Worm (Caenorhabditis elegans): ENCODE measurements around the gene polg-1.
"Not testable (repeated sequence)": the region's sequence is repeated elsewhere in the genome, so short reads cannot be mapped to it uniquely, and the experiment has no call there.

DNA sequence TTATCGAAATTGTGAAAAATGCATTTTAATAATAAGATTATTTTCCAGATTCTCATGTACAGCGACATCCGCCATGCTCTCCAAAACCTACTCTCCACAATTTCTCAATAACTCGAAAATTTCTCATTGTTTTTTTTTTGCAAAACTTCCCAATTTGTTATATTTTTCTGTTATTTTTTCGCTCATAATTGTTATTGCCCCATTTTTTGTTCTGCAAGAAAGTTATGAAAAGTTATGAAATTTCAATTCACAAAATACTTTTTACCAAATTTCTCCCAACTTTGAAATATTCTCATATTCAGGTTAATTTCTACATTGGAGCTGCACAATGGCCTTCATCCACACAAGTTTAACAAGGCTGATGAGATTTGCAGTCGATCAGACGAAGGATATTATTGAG is 48.1 kb downstream of the polg-1 start, which contains the start of gene Y57A10A.4:
- TF ChIP-seq elt-2 (tag; optimal IDR thresholded peaks at IDR 0.05); nfya-1 (tag; optimal IDR thresholded peaks at IDR 0.05); lin-11 (tag; optimal IDR thresholded peaks at IDR 0.05); ceh-2 (tag; optimal IDR thresholded peaks at IDR 0.05); sox-4 (tag; optimal IDR thresholded peaks at IDR 0.05); F13H6.1 (tag; optimal IDR thresholded peaks at IDR 0.05); ama-1 (optimal IDR thresholded peaks at IDR 0.05); pqm-1 (tag; optimal IDR thresholded peaks at IDR 0.05); rnt-1 (tag; optimal IDR thresholded peaks at IDR 0.05); dve-1 (tag; optimal IDR thresholded peaks at IDR 0.05); pha-2 (tag; optimal IDR thresholded peaks at IDR 0.05); pat-9 (tag; optimal IDR thresholded peaks at IDR 0.05); pha-4 (tag; optimal IDR thresholded peaks at IDR 0.05): not testable (repeated sequence)

All from whole organism, late embryonic.